Worm (Caenorhabditis elegans) whole organism, early embryonic: ENCODE measurements around the gene K12H6.6.

Source experiments
- ama-1 ChIP-seq: fragments of 150-350 bp; optimal IDR thresholded peaks from 2 replicates; lab custom pipeline; 2014
- ceh-36 ChIP-seq: sonication (generic microtip); optimal IDR thresholded peaks from 2 replicates; lab custom pipeline; 2016; ENCODE audit warnings: missing genetic modification characterization, inconsistent platforms, missing compliant biosample characterization
- flt-1 ChIP-seq: fragments of 200-800 bp; sonication (Bioruptor generic); IDR thresholded peaks from 2 replicates; pipeline ENCODE4 v1.3.6; 2022; ENCODE audit warnings: missing genetic modification characterization, missing compliant biosample characterization
- scrt-1 ChIP-seq: fragments of 200-800 bp; sonication (Bioruptor generic); IDR thresholded peaks from 2 replicates; pipeline ENCODE4 v1.3.6; 2022; ENCODE audit warnings: missing genetic modification characterization, missing compliant biosample characterization

ce11 chrII:2864229-2864628 lies 33.2 kb upstream of the K12H6.6 start, which contains the start of gene Y110A2AL.5:
- TF ChIP-seq ceh-36 (tag; lab: Kevin White, UChicago) (no peak), ama-1 (lab: Kevin White, UChicago) (no peak), scrt-1 (GFP tag; lab: Robert Waterston, UW) (no peak), flt-1 (GFP tag; lab: Robert Waterston, UW) (no peak)
